Fruit fly (Drosophila melanogaster) whole organism, embryonic: Measurements from ENCODE around the gene CG7707.

Experiments used
- Aef1 ChIP-seq: fragments of 200-800 bp; sonication (Bioruptor generic); IDR thresholded peaks from 3 replicates; pipeline ENCODE4 v1.3.6; 2022; ENCODE audit warnings: missing biosample characterization, missing genetic modification characterization
- CG10321 ChIP-seq: fragments of 200-800 bp; sonication (Bioruptor generic); IDR thresholded peaks from 2 replicates; pipeline ENCODE4 v1.3.6; 2022; ENCODE audit warnings: missing biosample characterization, missing genetic modification characterization
- CG11504 ChIP-seq: fragments of 200-800 bp; sonication (Bioruptor generic); optimal IDR thresholded peaks from 3 replicates; lab custom pipeline; 2019; ENCODE audit warnings: missing biosample characterization, mild to moderate bottlenecking, missing genetic modification characterization, moderate library complexity
- CG12942 ChIP-seq: fragments of 200-800 bp; sonication (Bioruptor generic); optimal IDR thresholded peaks from 3 replicates; lab custom pipeline; 2016; ENCODE audit warnings: missing biosample characterization, missing genetic modification characterization
- CG13624 ChIP-seq: fragments of 200-800 bp; sonication (Bioruptor generic); optimal IDR thresholded peaks from 2 replicates; lab custom pipeline; 2016; ENCODE audit warnings: missing biosample characterization, missing genetic modification characterization
- CG13775 ChIP-seq: fragments of 200-800 bp; sonication (Bioruptor generic); optimal IDR thresholded peaks from 3 replicates; lab custom pipeline; 2017; ENCODE audit warnings: missing biosample characterization, mild to moderate bottlenecking, missing genetic modification characterization
- CG14441 ChIP-seq: fragments of 200-800 bp; sonication (Bioruptor generic); IDR thresholded peaks from 2 replicates; pipeline ENCODE4 v1.3.6; 2022; ENCODE audit warnings: missing biosample characterization, missing genetic modification characterization
- CG15269 ChIP-seq: fragments of 200-800 bp; sonication (Bioruptor generic); optimal IDR thresholded peaks from 2 replicates; lab custom pipeline; 2018; ENCODE audit warnings: missing biosample characterization, mild to moderate bottlenecking, missing genetic modification characterization, moderate library complexity
- CG16813 ChIP-seq: fragments of 200-800 bp; sonication (Bioruptor generic); IDR thresholded peaks from 3 replicates; pipeline ENCODE4 v1.3.6; 2022; ENCODE audit warnings: missing biosample characterization, missing genetic modification characterization; ENCODE audit not compliant: partially characterized antibody
- CG17385 ChIP-seq: fragments of 200-800 bp; sonication (Bioruptor generic); optimal IDR thresholded peaks from 3 replicates; lab custom pipeline; 2018; ENCODE audit warnings: missing biosample characterization, mild to moderate bottlenecking, missing genetic modification characterization
- CG2202 ChIP-seq: fragments of 200-800 bp; sonication (Bioruptor generic); optimal IDR thresholded peaks from 2 replicates; lab custom pipeline; 2018; ENCODE audit warnings: missing biosample characterization, mild to moderate bottlenecking, missing genetic modification characterization
- CG2875 ChIP-seq: fragments of 200-800 bp; sonication (Bioruptor generic); optimal IDR thresholded peaks from 2 replicates; lab custom pipeline; 2017; ENCODE audit warnings: missing biosample characterization, mild to moderate bottlenecking, missing genetic modification characterization, missing genetic modification reagents
- CG31441 ChIP-seq: fragments of 200-800 bp; sonication (Bioruptor generic); IDR thresholded peaks from 2 replicates; pipeline ENCODE4 v1.3.6; 2022; ENCODE audit warnings: missing biosample characterization, missing genetic modification characterization
- CG32772 ChIP-seq: fragments of 200-800 bp; sonication (Bioruptor generic); IDR thresholded peaks from 2 replicates; pipeline ENCODE4 v1.3.6; 2022; ENCODE audit warnings: missing biosample characterization, missing genetic modification characterization
- CG34224 ChIP-seq: fragments of 200-800 bp; sonication (Bioruptor generic); IDR thresholded peaks from 3 replicates; pipeline ENCODE4 v1.3.6; 2022; ENCODE audit warnings: missing biosample characterization, missing genetic modification characterization; ENCODE audit not compliant: partially characterized antibody
- CG34376 ChIP-seq: fragments of 200-800 bp; sonication (Bioruptor generic); optimal IDR thresholded peaks from 2 replicates; lab custom pipeline; 2018; ENCODE audit warnings: missing biosample characterization, mild to moderate bottlenecking, missing genetic modification characterization
- CG4730 ChIP-seq: fragments of 200-800 bp; sonication (Bioruptor generic); IDR thresholded peaks from 2 replicates; pipeline ENCODE4 v1.3.6; 2022; ENCODE audit warnings: missing biosample characterization, missing genetic modification characterization
- CG4854 ChIP-seq: fragments of 200-800 bp; sonication (Bioruptor generic); optimal IDR thresholded peaks from 2 replicates; lab custom pipeline; 2016; ENCODE audit warnings: missing biosample characterization, missing genetic modification characterization, inconsistent platforms
- CG5245 ChIP-seq: fragments of 200-800 bp; sonication (Bioruptor generic); optimal IDR thresholded peaks from 3 replicates; lab custom pipeline; 2016; ENCODE audit warnings: missing biosample characterization, missing genetic modification characterization
- CG6791 ChIP-seq: fragments of 200-800 bp; sonication (Bioruptor generic); IDR thresholded peaks from 3 replicates; pipeline ENCODE4 v1.3.6; 2022; ENCODE audit warnings: missing biosample characterization, missing genetic modification characterization; ENCODE audit not compliant: partially characterized antibody
- CG7928 ChIP-seq: fragments of 200-800 bp; sonication (Bioruptor generic); optimal IDR thresholded peaks from 2 replicates; lab custom pipeline; 2017; ENCODE audit warnings: missing biosample characterization, mild to moderate bottlenecking, missing genetic modification characterization
- CG8359 ChIP-seq: fragments of 200-800 bp; sonication (Bioruptor generic); optimal IDR thresholded peaks from 2 replicates; lab custom pipeline; 2017; ENCODE audit warnings: missing biosample characterization, mild to moderate bottlenecking, missing genetic modification characterization, borderline replicate concordance
- Dll ChIP-seq: fragments of 200-800 bp; sonication (Bioruptor generic); IDR thresholded peaks from 4 replicates; pipeline ENCODE4 v1.3.6; 2022; ENCODE audit warnings: missing biosample characterization, missing genetic modification characterization; ENCODE audit not compliant: partially characterized antibody
- Dp ChIP-seq: fragments of 200-800 bp; sonication (Bioruptor generic); optimal IDR thresholded peaks from 2 replicates; lab custom pipeline; 2018; ENCODE audit warnings: missing biosample characterization, mild to moderate bottlenecking, missing genetic modification characterization, moderate library complexity
- Dref ChIP-seq: fragments of 200-800 bp; sonication (Bioruptor generic); IDR thresholded peaks from 2 replicates; pipeline ENCODE4 v1.3.6; 2022; ENCODE audit warnings: missing biosample characterization, missing genetic modification characterization
- Ets65A ChIP-seq: fragments of 200-800 bp; sonication (Bioruptor generic); peaks from one replicate; lab custom pipeline; 2016; ENCODE audit warnings: missing biosample characterization, missing genetic modification characterization
- Fer1 ChIP-seq: fragments of 200-800 bp; sonication (Bioruptor generic); optimal IDR thresholded peaks from 2 replicates; lab custom pipeline; 2017; ENCODE audit warnings: missing biosample characterization, mild to moderate bottlenecking, missing genetic modification characterization
- Fer3 ChIP-seq: fragments of 200-800 bp; sonication (Bioruptor generic); optimal IDR thresholded peaks from 2 replicates; lab custom pipeline; 2018; ENCODE audit warnings: missing biosample characterization, mild to moderate bottlenecking, missing genetic modification characterization, moderate library complexity
- GATAe ChIP-seq: fragments of 200-800 bp; sonication (Bioruptor generic); conservative IDR thresholded peaks from 2 replicates; pipeline ENCODE4 v1.3.6; 2022; ENCODE audit warnings: missing biosample characterization, missing genetic modification characterization
- Hr3 ChIP-seq: fragments of 200-800 bp; sonication (Bioruptor generic); optimal IDR thresholded peaks from 3 replicates; lab custom pipeline; 2016; ENCODE audit warnings: missing biosample characterization, missing genetic modification characterization
- Spps ChIP-seq: fragments of 200-800 bp; sonication (Bioruptor generic); optimal IDR thresholded peaks from 2 replicates; lab custom pipeline; 2018; ENCODE audit warnings: missing biosample characterization, mild to moderate bottlenecking, missing genetic modification characterization
- Usf ChIP-seq: fragments of 200-800 bp; sonication (Bioruptor generic); optimal IDR thresholded peaks from 2 replicates; lab custom pipeline; 2017; ENCODE audit warnings: missing genotype, missing biosample characterization, missing genetic modification characterization
- ac ChIP-seq: fragments of 200-800 bp; sonication (Bioruptor generic); optimal IDR thresholded peaks from 3 replicates; lab custom pipeline; 2017; ENCODE audit warnings: missing biosample characterization, mild to moderate bottlenecking, missing genetic modification characterization
- al ChIP-seq: fragments of 200-800 bp; sonication (Bioruptor generic); IDR thresholded peaks from 2 replicates; pipeline ENCODE4 v1.3.6; 2022; ENCODE audit warnings: missing biosample characterization, missing genetic modification characterization
- ato ChIP-seq: fragments of 200-800 bp; sonication (Bioruptor generic); IDR thresholded peaks from 2 replicates; pipeline ENCODE4 v1.3.6; 2022; ENCODE audit warnings: missing biosample characterization, missing genetic modification characterization; ENCODE audit not compliant: partially characterized antibody
- br ChIP-seq: fragments of >200 bp; optimal IDR thresholded peaks from 2 replicates; lab custom pipeline; 2017
- cad ChIP-seq: fragments of >200 bp; optimal IDR thresholded peaks from 2 replicates; lab custom pipeline; 2017; ENCODE audit warnings: missing biosample characterization, missing genetic modification characterization
- emc ChIP-seq: fragments of 200-800 bp; sonication (Bioruptor generic); optimal IDR thresholded peaks from 2 replicates; lab custom pipeline; 2016; ENCODE audit warnings: missing biosample characterization, missing genetic modification characterization
- en ChIP-seq: fragments of 200-800 bp; sonication (Bioruptor generic); optimal IDR thresholded peaks from 2 replicates; lab custom pipeline; 2016; ENCODE audit warnings: missing biosample characterization, missing genetic modification characterization
- gro ChIP-seq: fragments of 200-800 bp; sonication (Bioruptor generic); optimal IDR thresholded peaks from 2 replicates; lab custom pipeline; 2016; ENCODE audit warnings: missing biosample characterization, missing genetic modification characterization
- hb ChIP-seq: fragments of 200-800 bp; sonication (Bioruptor generic); IDR thresholded peaks from 3 replicates; pipeline ENCODE4 v1.3.6; 2022; ENCODE audit warnings: missing biosample characterization, missing genetic modification characterization; ENCODE audit not compliant: partially characterized antibody
- hbn ChIP-seq: fragments of 200-800 bp; sonication (Bioruptor generic); IDR thresholded peaks from 2 replicates; pipeline ENCODE4 v1.3.6; 2022; ENCODE audit warnings: missing biosample characterization, missing genetic modification characterization; ENCODE audit not compliant: partially characterized antibody
- lola ChIP-seq, 3 experiments: fragments of >200 bp in 2 of 3; fragments of 200-800 bp in 1 of 3; sonication (Bioruptor generic) in 1 of 3; optimal IDR thresholded peaks; 2 replicates each; lab custom pipeline; 2017 to 2019; ENCODE audit warnings: missing biosample characterization in 3 of 3, missing genetic modification characterization in 3 of 3, mild to moderate bottlenecking in 1 of 3, moderate library complexity in 1 of 3
- mld ChIP-seq: fragments of 200-800 bp; sonication (Bioruptor generic); IDR thresholded peaks from 3 replicates; pipeline ENCODE4 v1.3.6; 2022; ENCODE audit warnings: missing biosample characterization, missing genetic modification characterization; ENCODE audit not compliant: partially characterized antibody
- odd ChIP-seq: fragments of 200-800 bp; sonication (Bioruptor generic); optimal IDR thresholded peaks from 2 replicates; lab custom pipeline; 2017; ENCODE audit warnings: missing biosample characterization, mild to moderate bottlenecking, missing genetic modification characterization
- pnt ChIP-seq: fragments of 200-800 bp; sonication (Bioruptor generic); optimal IDR thresholded peaks from 3 replicates; lab custom pipeline; 2016; ENCODE audit warnings: missing biosample characterization, missing genetic modification characterization
- sc ChIP-seq, 3 experiments: fragments of >200 bp in 2 of 3; fragments of 200-800 bp in 1 of 3; sonication (Bioruptor generic) in 1 of 3; optimal IDR thresholded peaks; 2 replicates in 2 of 3; 3 replicates in 1 of 3; lab custom pipeline; 2017; ENCODE audit warnings: mild to moderate bottlenecking in 1 of 3, missing biosample characterization in 1 of 3, missing genetic modification characterization in 1 of 3, missing genetic modification reagents in 1 of 3
- shn ChIP-seq: fragments of 200-800 bp; sonication (Bioruptor generic); optimal IDR thresholded peaks from 3 replicates; lab custom pipeline; 2016; ENCODE audit warnings: missing biosample characterization, missing genetic modification characterization
- sisA ChIP-seq: fragments of 200-800 bp; sonication (Bioruptor generic); IDR thresholded peaks from 2 replicates; pipeline ENCODE4 v1.3.6; 2022; ENCODE audit warnings: missing biosample characterization, missing genetic modification characterization
- stwl ChIP-seq: fragments of 200-800 bp; sonication (Bioruptor generic); optimal IDR thresholded peaks from 3 replicates; lab custom pipeline; 2018; ENCODE audit warnings: missing biosample characterization, mild to moderate bottlenecking, missing genetic modification characterization, moderate library complexity

The CG7707 gene

dm6 chr3L:17242078-17242613 lies 1.1 kb upstream of the CG7707 start, which contains the start of gene Afg3l2 (continued):
- TF ChIP-seq cad (GFP tag; lab: Kevin White, UChicago) (no peak), gro (GFP tag; lab: Kevin White, UChicago) (no peak), pnt (GFP tag; lab: Kevin White, UChicago) (peak; percentile 54), CG34376 (peak; percentile 16), Dll (GFP tag; lab: Robert Waterston, UW) (no peak), CG14441 (GFP tag; lab: Robert Waterston, UW) (peak; percentile 77), CG13775 (GFP tag; lab: Kevin White, UChicago) (peak; percentile 7), CG5245 (GFP tag; lab: Kevin White, UChicago) (peak; percentile 49), CG4730 (GFP tag; lab: Robert Waterston, UW) (peak; percentile 47), CG16813 (GFP tag; lab: Robert Waterston, UW) (no peak), Spps (tag; lab: Kevin White, UChicago) (peak; percentile 50), CG32772 (GFP tag; lab: Robert Waterston, UW) (peak; percentile 79), Dref (GFP tag; lab: Robert Waterston, UW) (no peak), Aef1 (GFP tag; lab: Robert Waterston, UW) (peak; percentile 56), CG6791 (GFP tag; lab: Robert Waterston, UW) (no peak), al (GFP tag; lab: Robert Waterston, UW) (peak; percentile 69), mld (GFP tag; lab: Robert Waterston, UW) (no peak), CG2202 (no peak), CG4854 (GFP tag; lab: Kevin White, UChicago) (peak; percentile 43), shn (GFP tag; lab: Kevin White, UChicago) (no peak), hb (GFP tag; lab: Robert Waterston, UW) (no peak), Hr3 (GFP tag; lab: Kevin White, UChicago) (peak; percentile 7), CG7928 (GFP tag; lab: Kevin White, UChicago) (no peak), ato (no peak), Fer1 (no peak), CG10321 (GFP tag; lab: Robert Waterston, UW) (no peak), CG31441 (peak; percentile 79), emc (no peak), stwl (tag; lab: Kevin White, UChicago) (peak; percentile 54), sc (optimal IDR thresholded peaks at IDR 0.05; lab: Kevin White, UChicago) (no peak), sc (GFP tag; optimal IDR thresholded peaks at IDR 0.05; lab: Kevin White, UChicago) (peak; percentile 19), Usf (GFP tag; lab: Kevin White, UChicago) (no peak), ac (no peak), CG11504 (tag; lab: Kevin White, UChicago) (peak; percentile 80), Ets65A (GFP tag; lab: Kevin White, UChicago) (peak; percentile 23), en (GFP tag; lab: Kevin White, UChicago) (no peak), hbn (GFP tag; lab: Robert Waterston, UW) (no peak), CG15269 (tag; lab: Kevin White, UChicago) (no peak), CG12942 (no peak), odd (GFP tag; lab: Kevin White, UChicago) (no peak), CG8359 (GFP tag; lab: Kevin White, UChicago) (no peak), sisA (GFP tag; lab: Robert Waterston, UW) (peak; percentile 73), CG2875 (GFP tag; lab: Kevin White, UChicago) (no peak), CG17385 (GFP tag; lab: Kevin White, UChicago) (no peak), CG34224 (GFP tag; lab: Robert Waterston, UW) (no peak), Fer3 (peak; percentile 45), lola (GFP tag; optimal IDR thresholded peaks at IDR 0.05; lab: Kevin White, UChicago) (peak in 1 of 3 experiments; percentile 37), br (lab: Kevin White, UChicago) (no peak), CG13624 (no peak), Dp (GFP tag; lab: Kevin White, UChicago) (peak; percentile 8), GATAe (no peak; the same call in 1 of the 2 replicates)
